Worm (Caenorhabditis elegans) whole organism, L3 larva: ENCODE data around the gene F15H10.8.

Experiments
- R02D3.7 ChIP-seq: fragments of 150-350 bp; optimal IDR thresholded peaks from 2 replicates; lab custom pipeline; 2014; ENCODE audit warnings: missing biosample characterization, missing genetic modification characterization
- ZK546.5 ChIP-seq: sonication (generic microtip); optimal IDR thresholded peaks from 2 replicates; lab custom pipeline; 2017; ENCODE audit warnings: missing biosample characterization, missing genetic modification characterization
- aly-2 ChIP-seq: fragments of 150-350 bp; optimal IDR thresholded peaks from 2 replicates; lab custom pipeline; 2014; ENCODE audit warnings: missing biosample characterization, missing genetic modification characterization
- ama-1 ChIP-seq: fragments of 150-350 bp; optimal IDR thresholded peaks from 2 replicates; lab custom pipeline; 2018
- ceh-16 ChIP-seq: sonication (generic microtip); optimal IDR thresholded peaks from 2 replicates; lab custom pipeline; 2017; ENCODE audit warnings: missing biosample characterization, missing genetic modification characterization
- ceh-28 ChIP-seq: fragments of 150-350 bp; optimal IDR thresholded peaks from 2 replicates; lab custom pipeline; 2014; ENCODE audit warnings: missing biosample characterization, missing genetic modification reagents, missing genetic modification characterization
- ceh-82 ChIP-seq: fragments of 150-350 bp; optimal IDR thresholded peaks from 2 replicates; lab custom pipeline; 2014; ENCODE audit warnings: missing biosample characterization, missing genetic modification characterization
- ceh-9 ChIP-seq: sonication (generic microtip); optimal IDR thresholded peaks from 2 replicates; lab custom pipeline; 2018; ENCODE audit warnings: missing biosample characterization, missing genetic modification characterization
- daf-12 ChIP-seq: fragments of 150-350 bp; optimal IDR thresholded peaks from 2 replicates; lab custom pipeline; 2014; ENCODE audit warnings: missing biosample characterization, missing genetic modification reagents, missing genetic modification characterization
- egl-27 ChIP-seq: sonication (generic microtip); optimal IDR thresholded peaks from 4 replicates; lab custom pipeline; 2017; ENCODE audit warnings: missing biosample characterization, missing genetic modification reagents, missing genetic modification characterization
- egl-5 ChIP-seq: fragments of 150-350 bp; optimal IDR thresholded peaks from 2 replicates; lab custom pipeline; 2017; ENCODE audit warnings: missing biosample characterization, missing genetic modification reagents, missing genetic modification characterization, inconsistent platforms
- elt-1 ChIP-seq: fragments of 150-350 bp; optimal IDR thresholded peaks from 2 replicates; lab custom pipeline; 2014; ENCODE audit warnings: missing biosample characterization, missing genetic modification characterization
- elt-2 ChIP-seq: sonication (generic microtip); optimal IDR thresholded peaks from 2 replicates; lab custom pipeline; 2016; ENCODE audit warnings: missing genetic modification reagents, mild to moderate bottlenecking, missing genetic modification characterization, missing compliant biosample characterization
- elt-3 ChIP-seq, 3 experiments: fragments of 150-350 bp in 1 of 3; sonication (generic microtip) in 2 of 3; optimal IDR thresholded peaks; 2 replicates in 2 of 3; 4 replicates in 1 of 3; lab custom pipeline; 2014 to 2017; ENCODE audit warnings: missing biosample characterization in 3 of 3, missing genetic modification characterization in 3 of 3
- eor-1 ChIP-seq, 2 experiments: fragments of 150-350 bp; optimal IDR thresholded peaks; 2 replicates each; lab custom pipeline; 2014 to 2018; ENCODE audit warnings: missing biosample characterization in 2 of 2, missing genetic modification characterization in 2 of 2
- fkh-10 ChIP-seq: sonication (generic microtip); optimal IDR thresholded peaks from 2 replicates; lab custom pipeline; 2017; ENCODE audit warnings: missing biosample characterization, missing genetic modification reagents, missing genetic modification characterization
- fkh-2 ChIP-seq: fragments of 150-350 bp; optimal IDR thresholded peaks from 2 replicates; lab custom pipeline; 2014; ENCODE audit warnings: missing biosample characterization, missing genetic modification reagents, missing genetic modification characterization
- fos-1 ChIP-seq: fragments of 150-350 bp; optimal IDR thresholded peaks from 2 replicates; lab custom pipeline; 2014; ENCODE audit warnings: missing biosample characterization, missing genetic modification characterization
- hmg-11 ChIP-seq: sonication (generic microtip); optimal IDR thresholded peaks from 2 replicates; lab custom pipeline; 2016; ENCODE audit warnings: missing genetic modification characterization, missing compliant biosample characterization
- jun-1 ChIP-seq: fragments of 150-350 bp; optimal IDR thresholded peaks from 2 replicates; lab custom pipeline; 2014; ENCODE audit warnings: missing biosample characterization, missing genetic modification reagents, missing genetic modification characterization
- lin-15B ChIP-seq: fragments of 150-350 bp; optimal IDR thresholded peaks from 2 replicates; lab custom pipeline; 2014; ENCODE audit warnings: missing biosample characterization, missing genetic modification characterization
- lin-39 ChIP-seq: fragments of 150-350 bp; optimal IDR thresholded peaks from 2 replicates; lab custom pipeline; 2018; ENCODE audit warnings: missing biosample characterization, missing genetic modification reagents, missing genetic modification characterization
- lsy-12 ChIP-seq: sonication (generic microtip); optimal IDR thresholded peaks from 2 replicates; lab custom pipeline; 2016; ENCODE audit warnings: mild to moderate bottlenecking, missing genetic modification characterization, missing compliant biosample characterization
- mdl-1 ChIP-seq: fragments of 150-350 bp; optimal IDR thresholded peaks from 2 replicates; lab custom pipeline; 2014; ENCODE audit warnings: missing biosample characterization, missing genetic modification characterization
- mml-1 ChIP-seq: fragments of 150-350 bp; sonication (generic microtip); optimal IDR thresholded peaks from 3 replicates; lab custom pipeline; 2014; ENCODE audit warnings: missing biosample characterization, missing genetic modification characterization
- nfya-1 ChIP-seq: sonication (generic microtip); optimal IDR thresholded peaks from 2 replicates; lab custom pipeline; 2017; ENCODE audit warnings: missing genetic modification characterization, mild to moderate bottlenecking, missing compliant biosample characterization, antibody characterized with exemption, moderate library complexity; ENCODE audit not compliant: insufficient read depth
- nhr-11 ChIP-seq: fragments of 150-350 bp; optimal IDR thresholded peaks from 2 replicates; lab custom pipeline; 2014; ENCODE audit warnings: missing biosample characterization, missing genetic modification characterization
- nhr-12 ChIP-seq: fragments of 150-350 bp; optimal IDR thresholded peaks from 2 replicates; lab custom pipeline; 2014; ENCODE audit warnings: missing biosample characterization, missing genetic modification characterization
- nhr-23 ChIP-seq: fragments of 150-350 bp; optimal IDR thresholded peaks from 2 replicates; lab custom pipeline; 2014; ENCODE audit warnings: missing biosample characterization, missing genetic modification reagents, missing genetic modification characterization
- nhr-237 ChIP-seq: fragments of 150-350 bp; optimal IDR thresholded peaks from 2 replicates; lab custom pipeline; 2014; ENCODE audit warnings: missing biosample characterization, missing genetic modification characterization
- nhr-25 ChIP-seq: sonication (generic microtip); optimal IDR thresholded peaks from 2 replicates; lab custom pipeline; 2017; ENCODE audit warnings: missing biosample characterization, missing genetic modification characterization
- nhr-28 ChIP-seq: fragments of 150-350 bp; optimal IDR thresholded peaks from 2 replicates; lab custom pipeline; 2014; ENCODE audit warnings: missing biosample characterization, missing genetic modification characterization
- nhr-43 ChIP-seq: sonication (generic microtip); optimal IDR thresholded peaks from 2 replicates; lab custom pipeline; 2016; ENCODE audit warnings: mild to moderate bottlenecking, missing genetic modification characterization, missing compliant biosample characterization; ENCODE audit not compliant: poor library complexity, severe bottlenecking
- nhr-67 ChIP-seq: fragments of 150-350 bp; optimal IDR thresholded peaks from 2 replicates; lab custom pipeline; 2014; ENCODE audit warnings: missing biosample characterization, missing genetic modification characterization
- nhr-76 ChIP-seq: fragments of 150-350 bp; sonication (generic microtip); optimal IDR thresholded peaks from 5 replicates; lab custom pipeline; 2014; ENCODE audit warnings: missing biosample characterization, missing genetic modification characterization
- nhr-77 ChIP-seq: fragments of 150-350 bp; optimal IDR thresholded peaks from 2 replicates; lab custom pipeline; 2014; ENCODE audit warnings: missing biosample characterization, missing genetic modification characterization
- pha-4 ChIP-seq: fragments of 150-350 bp; optimal IDR thresholded peaks from 2 replicates; lab custom pipeline; 2014; ENCODE audit warnings: missing biosample characterization, missing genetic modification reagents, missing genetic modification characterization
- pqm-1 ChIP-seq: fragments of 150-350 bp; optimal IDR thresholded peaks from 2 replicates; lab custom pipeline; 2017; ENCODE audit warnings: missing biosample characterization, missing genetic modification characterization, inconsistent platforms
- sea-2 ChIP-seq: fragments of 150-350 bp; sonication (generic microtip); optimal IDR thresholded peaks from 4 replicates; lab custom pipeline; 2014; ENCODE audit warnings: missing biosample characterization, missing genetic modification reagents, missing genetic modification characterization
- skn-1 ChIP-seq: fragments of 150-350 bp; optimal IDR thresholded peaks from 2 replicates; lab custom pipeline; 2014; ENCODE audit warnings: missing biosample characterization, missing genetic modification characterization
- snpc-4 ChIP-seq: fragments of 150-350 bp; optimal IDR thresholded peaks from 2 replicates; lab custom pipeline; 2014; ENCODE audit warnings: missing biosample characterization, missing genetic modification characterization
- tbx-2 ChIP-seq: sonication (generic microtip); optimal IDR thresholded peaks from 2 replicates; lab custom pipeline; 2016; ENCODE audit warnings: mild to moderate bottlenecking, missing genetic modification characterization, missing compliant biosample characterization
- unc-39 ChIP-seq: sonication (generic microtip); optimal IDR thresholded peaks from 4 replicates; lab custom pipeline; 2017; ENCODE audit warnings: missing biosample characterization, missing genetic modification characterization
- unc-62 ChIP-seq: fragments of 150-350 bp; sonication (generic microtip); optimal IDR thresholded peaks from 4 replicates; lab custom pipeline; 2014; ENCODE audit warnings: missing biosample characterization, missing genetic modification reagents, missing genetic modification characterization
- zag-1 ChIP-seq: fragments of 150-350 bp; optimal IDR thresholded peaks from 2 replicates; lab custom pipeline; 2014; ENCODE audit warnings: missing biosample characterization, missing genetic modification characterization
- ztf-11 ChIP-seq: fragments of 150-350 bp; optimal IDR thresholded peaks from 2 replicates; lab custom pipeline; 2014; ENCODE audit warnings: missing biosample characterization, missing genetic modification characterization
- ztf-4 ChIP-seq: fragments of 150-350 bp; optimal IDR thresholded peaks from 2 replicates; lab custom pipeline; 2014; ENCODE audit warnings: missing biosample characterization, missing genetic modification characterization

Gene F15H10.8

DNA sequence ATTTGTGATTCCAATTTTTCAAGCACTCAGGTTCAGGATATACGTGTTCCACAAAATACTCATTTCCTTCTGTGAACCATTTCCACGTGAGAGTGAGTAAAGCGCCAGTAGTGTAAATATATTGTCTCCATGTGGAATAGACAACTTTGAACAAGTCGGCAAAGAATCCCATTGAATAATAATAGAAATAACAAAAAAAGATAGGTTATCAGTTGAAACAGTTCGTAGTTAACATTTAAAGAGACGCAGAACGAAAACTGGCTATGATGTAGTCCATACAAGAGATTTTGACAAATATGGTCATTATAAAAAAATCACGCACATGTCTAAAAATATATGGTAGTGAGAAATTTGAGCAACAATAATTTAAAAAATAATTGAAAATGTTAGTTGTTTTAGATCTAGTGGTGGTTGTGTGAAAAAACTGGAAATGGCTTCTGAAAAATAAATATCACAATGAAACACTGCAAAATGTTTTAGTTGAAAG is 45.2 kb downstream of the F15H10.8 start, which contains the start of gene ceeh-2:
Gene ceeh-2, minus strand, starts transcription at position 437 of the 487 bp plus-strand sequence.
- no peak for TF ChIP-seq ZK546.5
- TF ChIP-seq unc-39 (tag; lab: Kevin White, UChicago): no peak
- peak; percentile 20 for TF ChIP-seq pqm-1 (tag; lab: Kevin White, UChicago)
- peak; percentile 53 for TF ChIP-seq elt-2 (tag; lab: Kevin White, UChicago)
- TF ChIP-seq, all 47 proteins: peak for 2

DNA sequence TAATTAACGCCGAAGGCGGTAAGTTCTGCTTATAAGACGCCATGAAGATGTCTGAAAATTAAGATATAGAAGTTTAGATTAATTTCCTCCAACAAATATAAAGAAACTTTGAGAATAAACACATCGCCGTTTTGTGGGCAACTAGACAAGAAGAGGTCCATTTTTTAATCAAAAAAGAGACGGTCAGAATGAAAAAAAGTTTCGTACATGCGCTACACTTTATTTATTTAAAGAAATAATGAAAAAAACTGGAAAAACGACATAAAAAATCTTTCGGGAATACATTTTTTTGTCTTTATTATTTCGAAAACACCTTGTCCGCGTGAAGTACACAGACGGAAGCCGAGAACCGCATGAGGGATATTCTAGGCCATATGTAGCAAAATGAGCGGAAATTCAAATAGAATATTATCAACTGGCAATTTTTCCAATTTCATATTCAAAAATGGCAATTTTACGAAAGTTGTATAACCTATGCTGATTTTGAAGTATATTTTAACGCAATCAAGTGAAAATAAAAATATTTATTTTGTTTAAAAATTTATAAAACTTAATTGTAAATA is 46.9 kb downstream of the F15H10.8 start, which contains the start of gene sluh-7:
Gene sluh-7, minus strand, starts transcription at position 51 of the 563 bp plus-strand sequence.
- TF ChIP-seq ceh-28 (tag; lab: Kevin White, UChicago): peak; percentile 5
- peak; percentile 80 for TF ChIP-seq nfya-1 (tag; lab: Kevin White, UChicago)
- TF ChIP-seq ceh-9 (tag; lab: Kevin White, UChicago): no peak
- peak; percentile 28 for TF ChIP-seq elt-2 (tag; lab: Kevin White, UChicago)
- no peak for TF ChIP-seq nhr-67 (tag; lab: Kevin White, UChicago)
- TF ChIP-seq R02D3.7 (tag; lab: Kevin White, UChicago): peak; percentile 24
- no peak for TF ChIP-seq nhr-28 (tag; lab: Kevin White, UChicago)
- peak; percentile 54 for TF ChIP-seq lsy-12
- TF ChIP-seq fos-1 (tag; lab: Kevin White, UChicago): no peak
- no peak for TF ChIP-seq ZK546.5
- no peak for TF ChIP-seq lin-39 (tag; lab: Kevin White, UChicago)
- TF ChIP-seq elt-1 (tag; lab: Kevin White, UChicago): no peak
- TF ChIP-seq unc-39 (tag; lab: Kevin White, UChicago): no peak
- TF ChIP-seq unc-62 (GFP tag; lab: Kevin White, UChicago): no peak
- TF ChIP-seq sea-2: no peak
- no peak for TF ChIP-seq mml-1 (tag; lab: Kevin White, UChicago)
- TF ChIP-seq nhr-237: no peak
- TF ChIP-seq aly-2 (tag; lab: Kevin White, UChicago): no peak
- no peak for TF ChIP-seq mdl-1
- TF ChIP-seq daf-12 (tag; lab: Kevin White, UChicago): no peak
- TF ChIP-seq nhr-23 (tag; lab: Kevin White, UChicago): peak; percentile 80
- no peak for TF ChIP-seq nhr-12 (tag; lab: Kevin White, UChicago)
- no peak for TF ChIP-seq nhr-11 (tag; lab: Kevin White, UChicago)
- no peak for TF ChIP-seq skn-1 (tag; lab: Kevin White, UChicago)
- no peak for TF ChIP-seq ceh-16 (tag; lab: Kevin White, UChicago)
- no peak for TF ChIP-seq fkh-2 (tag; lab: Kevin White, UChicago)
- no peak for TF ChIP-seq elt-3 (tag; optimal IDR thresholded peaks at IDR 0.05; lab: Kevin White, UChicago)
- no peak for TF ChIP-seq ztf-4
- TF ChIP-seq zag-1 (tag; lab: Kevin White, UChicago): no peak
- no peak for TF ChIP-seq egl-5
- peak; percentile 51 for TF ChIP-seq hmg-11
- no peak for TF ChIP-seq eor-1 (tag; optimal IDR thresholded peaks at IDR 0.05; lab: Kevin White, UChicago)
- peak; percentile 36 for TF ChIP-seq tbx-2
- TF ChIP-seq nhr-43: peak; percentile 92
- TF ChIP-seq egl-27 (tag; lab: Kevin White, UChicago): no peak
- TF ChIP-seq ztf-11 (tag; lab: Kevin White, UChicago): no peak
- TF ChIP-seq lin-15B: peak; percentile 90
- TF ChIP-seq nhr-76 (tag; lab: Kevin White, UChicago): no peak
- no peak for TF ChIP-seq jun-1 (tag; lab: Kevin White, UChicago)
- TF ChIP-seq nhr-77 (tag; lab: Kevin White, UChicago): no peak
- no peak for TF ChIP-seq fkh-10 (GFP tag; lab: Kevin White, UChicago)
- TF ChIP-seq ama-1: no peak
- peak; percentile 57 for TF ChIP-seq nhr-25 (tag; lab: Kevin White, UChicago)
- TF ChIP-seq snpc-4: peak; percentile 81
- TF ChIP-seq ceh-82: no peak
- TF ChIP-seq pqm-1 (tag; lab: Kevin White, UChicago): no peak
- TF ChIP-seq pha-4: peak; percentile 92
